Fruit fly (Drosophila melanogaster) whole organism, embryonic: Measurements from ENCODE around the gene Clk.

Source experiments
- Abd-B ChIP-seq: fragments of 200-800 bp; sonication (Bioruptor generic); optimal IDR thresholded peaks from 2 replicates; lab custom pipeline; 2018; ENCODE audit warnings: missing biosample characterization, mild to moderate bottlenecking, missing genetic modification characterization, moderate library complexity
- BtbVII ChIP-seq: fragments of 200-800 bp; sonication (Bioruptor generic); optimal IDR thresholded peaks from 3 replicates; lab custom pipeline; 2017; ENCODE audit warnings: missing biosample characterization, mild to moderate bottlenecking, missing genetic modification characterization
- CG10654 ChIP-seq: fragments of 200-800 bp; sonication (Bioruptor generic); optimal IDR thresholded peaks from 2 replicates; lab custom pipeline; 2016; ENCODE audit warnings: missing biosample characterization, missing genetic modification characterization
- CG11456 ChIP-seq: fragments of 200-800 bp; sonication (Bioruptor generic); IDR thresholded peaks from 3 replicates; pipeline ENCODE4 v1.3.6; 2022; ENCODE audit warnings: missing biosample characterization, missing genetic modification characterization
- CG11723 ChIP-seq: fragments of 200-800 bp; sonication (Bioruptor generic); optimal IDR thresholded peaks from 2 replicates; lab custom pipeline; 2017; ENCODE audit warnings: missing biosample characterization, mild to moderate bottlenecking, missing genetic modification characterization
- CG12155 ChIP-seq: fragments of 200-800 bp; sonication (Bioruptor generic); optimal IDR thresholded peaks from 3 replicates; lab custom pipeline; 2016; ENCODE audit warnings: missing biosample characterization, missing genetic modification characterization
- CG13775 ChIP-seq: fragments of 200-800 bp; sonication (Bioruptor generic); optimal IDR thresholded peaks from 3 replicates; lab custom pipeline; 2017; ENCODE audit warnings: missing biosample characterization, mild to moderate bottlenecking, missing genetic modification characterization
- CG14014 ChIP-seq: fragments of 200-800 bp; sonication (Bioruptor generic); IDR thresholded peaks from 2 replicates; pipeline ENCODE4 v1.3.6; 2022; ENCODE audit warnings: missing biosample characterization, missing genetic modification characterization
- CG15601 ChIP-seq: fragments of 200-800 bp; sonication (Bioruptor generic); optimal IDR thresholded peaks from 3 replicates; lab custom pipeline; 2019; ENCODE audit warnings: missing biosample characterization, mild to moderate bottlenecking, missing genetic modification characterization, moderate library complexity
- CG15696 ChIP-seq: fragments of 200-800 bp; sonication (Bioruptor generic); optimal IDR thresholded peaks from 2 replicates; lab custom pipeline; 2019; ENCODE audit warnings: missing biosample characterization, mild to moderate bottlenecking, missing genetic modification characterization, moderate library complexity
- CG18619 ChIP-seq: fragments of 200-800 bp; sonication (Bioruptor generic); optimal IDR thresholded peaks from 3 replicates; lab custom pipeline; 2017; ENCODE audit warnings: missing biosample characterization, mild to moderate bottlenecking, missing genetic modification characterization
- CG2712 ChIP-seq: fragments of 200-800 bp; optimal IDR thresholded peaks from 3 replicates; lab custom pipeline; 2019; ENCODE audit warnings: missing biosample characterization, mild to moderate bottlenecking, missing genetic modification characterization, moderate library complexity
- CG4707 ChIP-seq: fragments of 200-800 bp; sonication (Bioruptor generic); optimal IDR thresholded peaks from 2 replicates; lab custom pipeline; 2018; ENCODE audit warnings: missing biosample characterization, mild to moderate bottlenecking, missing genetic modification characterization, moderate library complexity
- CG5953 ChIP-seq: fragments of 200-800 bp; sonication (Bioruptor generic); IDR thresholded peaks from 2 replicates; pipeline ENCODE4 v1.3.6; 2022; ENCODE audit warnings: missing biosample characterization, missing genetic modification characterization
- CG7271 ChIP-seq: fragments of 200-800 bp; sonication (Bioruptor generic); optimal IDR thresholded peaks from 2 replicates; lab custom pipeline; 2018; ENCODE audit warnings: missing biosample characterization, mild to moderate bottlenecking, missing genetic modification characterization, moderate library complexity
- CG7357 ChIP-seq: fragments of 200-800 bp; sonication (Bioruptor generic); IDR thresholded peaks from 3 replicates; pipeline ENCODE4 v1.3.6; 2022; ENCODE audit warnings: missing biosample characterization, missing genetic modification characterization
- CG7745 ChIP-seq: fragments of 200-800 bp; sonication (Bioruptor generic); optimal IDR thresholded peaks from 2 replicates; lab custom pipeline; 2018; ENCODE audit warnings: missing biosample characterization, mild to moderate bottlenecking, missing genetic modification characterization, moderate library complexity
- CG8478 ChIP-seq: fragments of >200 bp; optimal IDR thresholded peaks from 2 replicates; lab custom pipeline; 2018
- CG8924 ChIP-seq: fragments of 200-800 bp; optimal IDR thresholded peaks from 3 replicates; lab custom pipeline; 2019; ENCODE audit warnings: missing biosample characterization, mild to moderate bottlenecking, missing genetic modification characterization, moderate library complexity
- CG9817 ChIP-seq: fragments of 200-800 bp; sonication (Bioruptor generic); optimal IDR thresholded peaks from 2 replicates; lab custom pipeline; 2018; ENCODE audit warnings: missing biosample characterization, mild to moderate bottlenecking, missing genetic modification characterization, moderate library complexity
- CoRest ChIP-seq: fragments of 200-800 bp; sonication (Bioruptor generic); optimal IDR thresholded peaks from 3 replicates; lab custom pipeline; 2018; ENCODE audit warnings: missing biosample characterization, mild to moderate bottlenecking, missing genetic modification characterization, moderate library complexity
- Dad ChIP-seq: fragments of 200-800 bp; sonication (Bioruptor generic); optimal IDR thresholded peaks from 3 replicates; lab custom pipeline; 2016; ENCODE audit warnings: missing biosample characterization, missing genetic modification characterization
- Dip3 ChIP-seq: fragments of 200-800 bp; sonication (Bioruptor generic); optimal IDR thresholded peaks from 3 replicates; lab custom pipeline; 2016; ENCODE audit warnings: missing biosample characterization, missing genetic modification characterization
- Doc2 ChIP-seq: fragments of 200-800 bp; sonication (Bioruptor generic); IDR thresholded peaks from 2 replicates; pipeline ENCODE4 v1.3.6; 2022; ENCODE audit warnings: missing biosample characterization, missing genetic modification characterization
- Drgx ChIP-seq: fragments of 200-800 bp; sonication (Bioruptor generic); IDR thresholded peaks from 2 replicates; pipeline ENCODE4 v1.3.6; 2022; ENCODE audit warnings: missing biosample characterization, missing genetic modification characterization
- HLH3B ChIP-seq: fragments of 200-800 bp; sonication (Bioruptor generic); IDR thresholded peaks from 2 replicates; pipeline ENCODE4 v1.3.6; 2022; ENCODE audit warnings: missing biosample characterization, missing genetic modification characterization
- Kr ChIP-seq: fragments of 200-800 bp; sonication (Bioruptor generic); optimal IDR thresholded peaks from 2 replicates; lab custom pipeline; 2017; ENCODE audit warnings: missing biosample characterization, mild to moderate bottlenecking, missing genetic modification characterization
- Nf-YB ChIP-seq: fragments of 200-800 bp; sonication (Bioruptor generic); optimal IDR thresholded peaks from 3 replicates; lab custom pipeline; 2019; ENCODE audit warnings: missing biosample characterization, mild to moderate bottlenecking, missing genetic modification characterization, moderate library complexity
- Pdp1 ChIP-seq, 2 experiments: fragments of 200-800 bp; sonication (Bioruptor generic); optimal IDR thresholded peaks; 3 replicates each; lab custom pipeline; 2016; ENCODE audit warnings: missing biosample characterization in 2 of 2, missing genetic modification characterization in 2 of 2, mild to moderate bottlenecking in 1 of 2, moderate library complexity in 1 of 2
- Ravus ChIP-seq: fragments of 200-800 bp; sonication (Bioruptor generic); IDR thresholded peaks from 2 replicates; pipeline ENCODE4 v1.3.6; 2022; ENCODE audit warnings: missing biosample characterization, missing genetic modification characterization
- Scr ChIP-seq: fragments of 200-800 bp; sonication (Bioruptor generic); IDR thresholded peaks from 2 replicates; pipeline ENCODE4 v1.3.6; 2022; ENCODE audit warnings: missing biosample characterization, missing genetic modification characterization; ENCODE audit not compliant: partially characterized antibody
- Sox100B ChIP-seq: fragments of 200-800 bp; sonication (Bioruptor generic); optimal IDR thresholded peaks from 3 replicates; lab custom pipeline; 2018; ENCODE audit warnings: missing biosample characterization, mild to moderate bottlenecking, missing genetic modification characterization
- ab ChIP-seq: fragments of 200-800 bp; sonication (Bioruptor generic); optimal IDR thresholded peaks from 2 replicates; lab custom pipeline; 2016; ENCODE audit warnings: missing biosample characterization, missing genetic modification characterization
- chif ChIP-seq, 2 experiments: fragments of 200-800 bp; sonication (Bioruptor generic); optimal IDR thresholded peaks; 3 replicates each; lab custom pipeline; 2016; ENCODE audit warnings: missing biosample characterization in 2 of 2, missing genetic modification characterization in 2 of 2
- cwo ChIP-seq: fragments of 200-800 bp; sonication (Bioruptor generic); optimal IDR thresholded peaks from 3 replicates; lab custom pipeline; 2017; ENCODE audit warnings: missing biosample characterization, missing genetic modification characterization, mild to moderate bottlenecking, moderate library complexity, missing genetic modification reagents
- dati ChIP-seq: fragments of 200-800 bp; sonication (Bioruptor generic); IDR thresholded peaks from 2 replicates; pipeline ENCODE4 v1.3.6; 2022; ENCODE audit warnings: missing biosample characterization, missing genetic modification characterization
- dm ChIP-seq: fragments of 200-800 bp; sonication (Bioruptor generic); optimal IDR thresholded peaks from 3 replicates; lab custom pipeline; 2016; ENCODE audit warnings: missing biosample characterization, missing genetic modification characterization
- esg ChIP-seq: fragments of 200-800 bp; sonication (Bioruptor generic); conservative IDR thresholded peaks from 2 replicates; pipeline ENCODE4 v1.3.6; 2022; ENCODE audit warnings: missing biosample characterization, missing genetic modification characterization
- inv ChIP-seq: fragments of 200-800 bp; sonication (Bioruptor generic); IDR thresholded peaks from 2 replicates; pipeline ENCODE4 v1.3.6; 2022; ENCODE audit warnings: missing biosample characterization, missing genetic modification characterization; ENCODE audit not compliant: partially characterized antibody
- ken ChIP-seq: fragments of 200-800 bp; sonication (Bioruptor generic); IDR thresholded peaks from 3 replicates; pipeline ENCODE4 v1.3.6; 2022; ENCODE audit warnings: missing biosample characterization, missing genetic modification characterization
- salm ChIP-seq: fragments of 200-800 bp; sonication (Bioruptor generic); optimal IDR thresholded peaks from 2 replicates; lab custom pipeline; 2018; ENCODE audit warnings: missing biosample characterization, mild to moderate bottlenecking, missing genetic modification characterization
- sc ChIP-seq, 3 experiments: fragments of >200 bp in 2 of 3; fragments of 200-800 bp in 1 of 3; sonication (Bioruptor generic) in 1 of 3; optimal IDR thresholded peaks; 2 replicates in 2 of 3; 3 replicates in 1 of 3; lab custom pipeline; 2017; ENCODE audit warnings: mild to moderate bottlenecking in 1 of 3, missing biosample characterization in 1 of 3, missing genetic modification characterization in 1 of 3, missing genetic modification reagents in 1 of 3
- sd ChIP-seq: fragments of 200-800 bp; sonication (Bioruptor generic); optimal IDR thresholded peaks from 3 replicates; lab custom pipeline; 2018; ENCODE audit warnings: missing biosample characterization, mild to moderate bottlenecking, missing genetic modification characterization, moderate library complexity
- slou ChIP-seq: fragments of 200-800 bp; sonication (Bioruptor generic); optimal IDR thresholded peaks from 3 replicates; lab custom pipeline; 2016; ENCODE audit warnings: missing biosample characterization, missing genetic modification characterization
- sob ChIP-seq: fragments of 200-800 bp; sonication (Bioruptor generic); IDR thresholded peaks from 2 replicates; pipeline ENCODE4 v1.3.6; 2022; ENCODE audit warnings: missing biosample characterization, missing genetic modification characterization
- sr ChIP-seq: fragments of 200-800 bp; sonication (Bioruptor generic); IDR thresholded peaks from 3 replicates; pipeline ENCODE4 v1.3.6; 2022; ENCODE audit warnings: missing biosample characterization, missing genetic modification characterization
- trem ChIP-seq: fragments of 200-800 bp; optimal IDR thresholded peaks from 3 replicates; lab custom pipeline; 2019; ENCODE audit warnings: missing biosample characterization, mild to moderate bottlenecking, missing genetic modification characterization, moderate library complexity
- tup ChIP-seq: fragments of 200-800 bp; sonication (Bioruptor generic); optimal IDR thresholded peaks from 2 replicates; lab custom pipeline; 2016; ENCODE audit warnings: missing biosample characterization, mild to moderate bottlenecking, missing genetic modification characterization, moderate library complexity
- wek ChIP-seq: fragments of 200-800 bp; sonication (Bioruptor generic); optimal IDR thresholded peaks from 3 replicates; lab custom pipeline; 2018; ENCODE audit warnings: missing biosample characterization, mild to moderate bottlenecking, missing genetic modification characterization, moderate library complexity
- zf30C ChIP-seq: fragments of 200-800 bp; sonication (Bioruptor generic); optimal IDR thresholded peaks from 3 replicates; lab custom pipeline; 2018; ENCODE audit warnings: missing biosample characterization, mild to moderate bottlenecking, missing genetic modification characterization

Gene Clk

DNA sequence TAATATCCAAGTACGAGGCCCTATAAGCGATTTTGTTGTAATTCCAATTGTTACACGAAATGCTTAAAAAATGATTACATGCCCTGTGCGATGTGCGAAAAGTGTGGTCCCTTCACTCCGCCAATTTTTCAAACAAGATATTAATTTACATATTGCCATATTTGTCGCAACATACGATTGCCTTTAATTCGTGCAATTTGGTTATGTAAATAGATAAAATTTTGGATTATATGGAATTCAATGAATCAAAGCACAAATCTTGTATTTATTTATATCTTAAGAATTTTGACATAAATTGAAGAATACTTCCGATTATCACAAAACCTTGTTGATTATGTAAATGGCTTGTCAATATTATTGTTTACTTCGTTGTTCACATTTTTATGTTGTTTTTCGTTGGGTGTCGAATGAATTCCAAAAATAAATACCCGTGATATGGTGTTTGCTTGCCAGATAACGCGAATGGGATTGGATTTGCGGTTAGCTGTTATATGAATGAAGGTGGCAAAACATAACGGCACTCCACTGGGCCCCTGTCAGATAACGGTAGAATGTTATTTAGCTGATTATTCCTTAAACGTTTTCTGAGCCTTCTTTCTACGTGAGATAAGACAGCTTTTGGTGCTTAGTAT lies 6.8 kb upstream of the Clk start (continued):
- no peak for TF ChIP-seq Scr (GFP tag; lab: Robert Waterston, UW)
- TF ChIP-seq wek (GFP tag; lab: Kevin White, UChicago): peak; percentile 54
- no peak for TF ChIP-seq CG11456 (GFP tag; lab: Robert Waterston, UW)
- peak; percentile 62; the same call in 1 of the 2 replicates for TF ChIP-seq sob (GFP tag; lab: Robert Waterston, UW)
- no peak for TF ChIP-seq CG2712
- no peak for TF ChIP-seq CG7357 (GFP tag; lab: Robert Waterston, UW)
- 0 out of 2 replicates have a peak, but pooled peaks have one; percentile 36 for TF ChIP-seq CG5953 (GFP tag; lab: Robert Waterston, UW)
- peak; percentile 53 for TF ChIP-seq BtbVII (GFP tag; lab: Kevin White, UChicago)
- TF ChIP-seq dati (GFP tag; lab: Robert Waterston, UW): no peak
- TF ChIP-seq esg (GFP tag; lab: Robert Waterston, UW): no peak
- peak; percentile 39 for TF ChIP-seq salm (tag; lab: Kevin White, UChicago)
- TF ChIP-seq trem: no peak
- TF ChIP-seq sc (optimal IDR thresholded peaks at IDR 0.05; lab: Kevin White, UChicago): no peak
- TF ChIP-seq sc (GFP tag; optimal IDR thresholded peaks at IDR 0.05; lab: Kevin White, UChicago): no peak
- TF ChIP-seq Nf-YB (GFP tag; lab: Kevin White, UChicago): no peak
- TF ChIP-seq chif (GFP tag; optimal IDR thresholded peaks at IDR 0.05; lab: Kevin White, UChicago): no peak
- no peak for TF ChIP-seq Kr (GFP tag; lab: Kevin White, UChicago)
- TF ChIP-seq Sox100B (GFP tag; lab: Kevin White, UChicago): peak; percentile 51
- TF ChIP-seq inv (GFP tag; lab: Robert Waterston, UW): no peak
- TF ChIP-seq Dip3: no peak
- TF ChIP-seq CG7745 (tag; lab: Kevin White, UChicago): no peak
- TF ChIP-seq CG13775 (GFP tag; lab: Kevin White, UChicago): no peak
- no peak for TF ChIP-seq tup
- TF ChIP-seq CG12155 (GFP tag; lab: Kevin White, UChicago): no peak
- no peak for TF ChIP-seq sr (GFP tag; lab: Robert Waterston, UW)
- TF ChIP-seq ken (GFP tag; lab: Robert Waterston, UW): no peak
- TF ChIP-seq CG15601 (tag; lab: Kevin White, UChicago): peak; percentile 15
- TF ChIP-seq dm (GFP tag; lab: Kevin White, UChicago): no peak
- no peak for TF ChIP-seq CG11723 (GFP tag; lab: Kevin White, UChicago)
- TF ChIP-seq Drgx (GFP tag; lab: Robert Waterston, UW): no peak
- TF ChIP-seq Doc2 (GFP tag; lab: Robert Waterston, UW): no peak
- no peak for TF ChIP-seq Abd-B
- peak; percentile 18 for TF ChIP-seq slou (GFP tag; lab: Kevin White, UChicago)
- no peak for TF ChIP-seq CoRest
- TF ChIP-seq sd (tag; lab: Kevin White, UChicago): peak; percentile 81
- TF ChIP-seq CG14014 (GFP tag; lab: Robert Waterston, UW): peak; percentile 70; the same call in 1 of the 2 replicates
- no peak for TF ChIP-seq Pdp1 (GFP tag; optimal IDR thresholded peaks at IDR 0.05; lab: Kevin White, UChicago)
- no peak for TF ChIP-seq CG18619 (GFP tag; lab: Kevin White, UChicago)
- no peak for TF ChIP-seq CG8924 (tag; lab: Kevin White, UChicago)
- no peak for TF ChIP-seq CG8478 (lab: Kevin White, UChicago)
- no peak for TF ChIP-seq Ravus (GFP tag; lab: Robert Waterston, UW)
- TF ChIP-seq Dad (GFP tag; lab: Kevin White, UChicago): no peak
- TF ChIP-seq cwo (GFP tag; lab: Kevin White, UChicago): peak; percentile 12
- no peak for TF ChIP-seq CG9817 (tag; lab: Kevin White, UChicago)
- TF ChIP-seq ab (GFP tag; lab: Kevin White, UChicago): no peak
- TF ChIP-seq HLH3B (GFP tag; lab: Robert Waterston, UW): peak; percentile 36; the same call in 1 of the 2 replicates
- TF ChIP-seq CG4707 (GFP tag; lab: Kevin White, UChicago): no peak
- TF ChIP-seq zf30C (GFP tag; lab: Kevin White, UChicago): no peak
- peak; percentile 31 for TF ChIP-seq CG15696
- TF ChIP-seq CG7271 (tag; lab: Kevin White, UChicago): no peak
- no peak for TF ChIP-seq CG10654 (GFP tag; lab: Kevin White, UChicago)
